Worm (Caenorhabditis elegans): ENCODE results near the gene zmp-6.

Gene zmp-6

ce11 chrIII:7201378-7202256 lies 46.0 kb downstream of the zmp-6 start, which contains the start of gene dpy-31:
Gene dpy-31 (plus strand): TSS chrIII:7202206.
- TF ChIP-seq lin-13 (GFP tag; optimal IDR thresholded peaks at IDR 0.05) = no peak
- no peak for TF ChIP-seq ceh-62 (tag; optimal IDR thresholded peaks at IDR 0.05)
- TF ChIP-seq Y75B8A.6 (GFP tag; IDR thresholded peaks at IDR 0.05) = no peak
- TF ChIP-seq hlh-30 (tag; optimal IDR thresholded peaks at IDR 0.05; ENCODE audit: insufficient read depth) = no peak
- no peak for TF ChIP-seq T26A8.4 (GFP tag; IDR thresholded peaks at IDR 0.05)
- TF ChIP-seq dmd-9 (GFP tag; IDR thresholded peaks at IDR 0.05) = no peak
- no peak for TF ChIP-seq pha-4 (GFP tag; IDR thresholded peaks at IDR 0.05)
- no peak for TF ChIP-seq pha-4 (tag; optimal IDR thresholded peaks at IDR 0.05)
- no peak for TF ChIP-seq mdt-29 (GFP tag; IDR thresholded peaks at IDR 0.05)
- no peak for TF ChIP-seq nhr-48 (tag; optimal IDR thresholded peaks at IDR 0.05)
- no peak for TF ChIP-seq gei-8 (GFP tag; optimal IDR thresholded peaks at IDR 0.05)
- no peak for TF ChIP-seq attf-4 (tag; optimal IDR thresholded peaks at IDR 0.05)
- TF ChIP-seq hlh-11 (tag; optimal IDR thresholded peaks at IDR 0.05) = peak; percentile 13
- TF ChIP-seq daf-8 (GFP tag; IDR thresholded peaks at IDR 0.05) = no peak
- TF ChIP-seq mes-2 (tag; optimal IDR thresholded peaks at IDR 0.05; ENCODE audit: poor library complexity, severe bottlenecking) = no peak
- no peak for TF ChIP-seq daf-12 (tag; optimal IDR thresholded peaks at IDR 0.05)
- no peak for TF ChIP-seq F37D6.2 (tag; optimal IDR thresholded peaks at IDR 0.05)
- peak in 1 of 2 experiments; percentile 95 for TF ChIP-seq unc-62 (GFP tag; optimal IDR thresholded peaks at IDR 0.05 in 1 of 2)
- TF ChIP-seq unc-62 (tag; optimal IDR thresholded peaks at IDR 0.05) = no peak
- no peak for TF ChIP-seq ceh-44 (GFP tag; IDR thresholded peaks at IDR 0.05)
- no peak for TF ChIP-seq duxl-1 (tag; optimal IDR thresholded peaks at IDR 0.05; ENCODE audit: poor library complexity)
- peak in 1 of 2 experiments; percentile 44 for TF ChIP-seq lsy-2 (tag; optimal IDR thresholded peaks at IDR 0.05)
- TF ChIP-seq zag-1 (tag; optimal IDR thresholded peaks at IDR 0.05) = no peak
- TF ChIP-seq ama-1 (optimal IDR thresholded peaks at IDR 0.05) = no peak
- peak; percentile 12 for TF ChIP-seq nhr-77 (tag; optimal IDR thresholded peaks at IDR 0.05)
- no peak for TF ChIP-seq zfp-2 (tag; optimal IDR thresholded peaks at IDR 0.05)
- peak; percentile 34 for TF ChIP-seq cey-2 (tag; optimal IDR thresholded peaks at IDR 0.05; ENCODE audit: borderline replicate concordance, insufficient read depth)
- TF ChIP-seq nhr-28 (tag; optimal IDR thresholded peaks at IDR 0.05) = peak; percentile 21
- TF ChIP-seq mdl-1 (tag; optimal IDR thresholded peaks at IDR 0.05) = peak in 1 of 2 experiments; percentile 15
- TF ChIP-seq nhr-25 (tag; optimal IDR thresholded peaks at IDR 0.05; ENCODE audit: borderline replicate concordance, insufficient read depth) = peak; percentile 64
- peak; percentile 6 for TF ChIP-seq nhr-10 (tag; optimal IDR thresholded peaks at IDR 0.05)
- peak; percentile 40 for TF ChIP-seq dve-1 (tag; optimal IDR thresholded peaks at IDR 0.05; ENCODE audit: insufficient read depth)
- no peak for TF ChIP-seq nhr-41 (GFP tag; IDR thresholded peaks at IDR 0.05)
- peak; percentile 58 for TF ChIP-seq mep-1 (tag; optimal IDR thresholded peaks at IDR 0.05)
- no peak for TF ChIP-seq lir-3 (tag; optimal IDR thresholded peaks at IDR 0.05)
- TF ChIP-seq ceh-32 (tag; optimal IDR thresholded peaks at IDR 0.05; ENCODE audit: poor library complexity) = no peak
- TF ChIP-seq unc-130 (GFP tag; optimal IDR thresholded peaks at IDR 0.05) = no peak

ce11 chrIII:7199467-7199866 lies 48.2 kb downstream of the zmp-6 start:
- TF ChIP-seq nhr-237 (tag; optimal IDR thresholded peaks at IDR 0.05) (no peak), daf-8 (GFP tag; IDR thresholded peaks at IDR 0.05) (no peak), Y105C5A.15 (GFP tag; IDR thresholded peaks at IDR 0.05) (no peak), daf-16 (GFP tag; optimal IDR thresholded peaks at IDR 0.05) (no peak), daf-16 (tag; optimal IDR thresholded peaks at IDR 0.05) (no peak), dve-1 (tag; optimal IDR thresholded peaks at IDR 0.05; ENCODE audit: insufficient read depth) (peak; percentile 17), Y48G9A.11 (GFP tag; IDR thresholded peaks at IDR 0.05) (no peak), cey-2 (tag; optimal IDR thresholded peaks at IDR 0.05; ENCODE audit: borderline replicate concordance, insufficient read depth) (peak; percentile 17), mep-1 (tag; optimal IDR thresholded peaks at IDR 0.05) (peak; percentile 25)
